Worm (Caenorhabditis elegans) whole organism, dauer: Measurements from ENCODE around the gene K11D12.7.

Source experiments
- unc-62 ChIP-seq: sonication (generic microtip); optimal IDR thresholded peaks from 2 replicates; lab custom pipeline; 2017; ENCODE audit warnings: missing biosample characterization, missing genetic modification reagents, missing genetic modification characterization

Gene K11D12.7

DNA sequence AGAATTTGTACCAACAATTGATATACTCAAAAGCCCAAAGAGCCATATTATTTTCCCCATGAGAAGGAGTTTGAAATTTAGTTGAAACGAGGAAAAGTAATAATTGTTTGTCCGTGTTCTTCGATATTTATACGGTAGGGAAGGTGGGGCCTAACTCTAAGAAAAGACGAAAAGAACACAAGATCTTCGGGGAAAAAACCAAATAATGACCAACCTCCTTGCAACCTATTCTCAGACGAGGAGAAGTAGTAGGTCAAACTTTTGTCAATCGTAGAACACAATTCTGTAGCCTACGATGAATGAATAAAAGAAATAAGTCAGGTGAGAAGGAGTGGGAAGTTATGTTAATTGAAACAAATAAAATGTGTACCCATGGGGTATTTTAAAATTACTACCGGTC lies 49.2 kb downstream of the K11D12.7 start, which contains the start of gene ncx-8:
Gene ncx-8 (minus strand): TSS at position 101 of the 400 bp plus-strand sequence.
- TF ChIP-seq unc-62 (GFP tag; lab: Kevin White, UChicago), result no peak
